Fruit fly (Drosophila melanogaster) whole organism, embryonic: ENCODE data around the gene CG34296.

ENCODE experiments used
- ATbp ChIP-seq: fragments of 200-800 bp; sonication (Bioruptor generic); optimal IDR thresholded peaks from 2 replicates; lab custom pipeline; 2017; ENCODE audit warnings: missing biosample characterization, mild to moderate bottlenecking, missing genetic modification characterization, missing genetic modification reagents
- Ada2b ChIP-seq: fragments of 200-800 bp; sonication (Bioruptor generic); IDR thresholded peaks from 2 replicates; pipeline ENCODE4 v1.3.6; 2022; ENCODE audit warnings: missing biosample characterization, missing genetic modification characterization
- Awh ChIP-seq: fragments of 200-800 bp; sonication (Bioruptor generic); IDR thresholded peaks from 2 replicates; pipeline ENCODE4, ENCODE4 v1.3.6; 2022; ENCODE audit warnings: missing biosample characterization, missing genetic modification characterization
- Bteb2 ChIP-seq: fragments of 200-800 bp; sonication (Bioruptor generic); optimal IDR thresholded peaks from 2 replicates; lab custom pipeline; 2016; ENCODE audit warnings: missing biosample characterization, missing genetic modification characterization
- CG12104 ChIP-seq: fragments of 200-800 bp; sonication (Bioruptor generic); optimal IDR thresholded peaks from 3 replicates; lab custom pipeline; 2016; ENCODE audit warnings: missing biosample characterization, missing genetic modification characterization
- CG13296 ChIP-seq: fragments of 200-800 bp; sonication (Bioruptor generic); optimal IDR thresholded peaks from 3 replicates; lab custom pipeline; 2018; ENCODE audit warnings: missing biosample characterization, mild to moderate bottlenecking, missing genetic modification characterization
- CG13775 ChIP-seq: fragments of 200-800 bp; sonication (Bioruptor generic); optimal IDR thresholded peaks from 3 replicates; lab custom pipeline; 2017; ENCODE audit warnings: missing biosample characterization, mild to moderate bottlenecking, missing genetic modification characterization
- CG13894 ChIP-seq: fragments of 200-800 bp; sonication (Bioruptor generic); optimal IDR thresholded peaks from 3 replicates; lab custom pipeline; 2018; ENCODE audit warnings: missing biosample characterization, mild to moderate bottlenecking, missing genetic modification characterization, moderate library complexity
- CG14014 ChIP-seq: fragments of 200-800 bp; sonication (Bioruptor generic); IDR thresholded peaks from 2 replicates; pipeline ENCODE4 v1.3.6; 2022; ENCODE audit warnings: missing biosample characterization, missing genetic modification characterization
- CG1602 ChIP-seq: fragments of 200-800 bp; sonication (Bioruptor generic); optimal IDR thresholded peaks from 3 replicates; lab custom pipeline; 2016; ENCODE audit warnings: missing biosample characterization, missing genetic modification characterization
- CG33213 ChIP-seq: fragments of 200-800 bp; sonication (Bioruptor generic); optimal IDR thresholded peaks from 3 replicates; lab custom pipeline; 2016; ENCODE audit warnings: missing biosample characterization, missing genetic modification characterization
- CG43689 ChIP-seq: fragments of 200-800 bp; sonication (Bioruptor generic); IDR thresholded peaks from 2 replicates; pipeline ENCODE4 v1.3.6; 2022; ENCODE audit warnings: missing biosample characterization, missing genetic modification characterization
- CG4820 ChIP-seq: fragments of 200-800 bp; sonication (Bioruptor generic); optimal IDR thresholded peaks from 3 replicates; lab custom pipeline; 2016; ENCODE audit warnings: missing biosample characterization, missing genetic modification characterization
- CG6791 ChIP-seq: fragments of 200-800 bp; sonication (Bioruptor generic); IDR thresholded peaks from 3 replicates; pipeline ENCODE4 v1.3.6; 2022; ENCODE audit warnings: missing biosample characterization, missing genetic modification characterization; ENCODE audit not compliant: partially characterized antibody
- CG8765 ChIP-seq: fragments of 200-800 bp; sonication (Bioruptor generic); IDR thresholded peaks from 2 replicates; pipeline ENCODE4 v1.3.6; 2022; ENCODE audit warnings: missing biosample characterization, missing genetic modification characterization
- Dref ChIP-seq: fragments of 200-800 bp; sonication (Bioruptor generic); IDR thresholded peaks from 2 replicates; pipeline ENCODE4 v1.3.6; 2022; ENCODE audit warnings: missing biosample characterization, missing genetic modification characterization
- Lpt ChIP-seq: fragments of >200 bp; optimal IDR thresholded peaks from 2 replicates; lab custom pipeline; 2018; ENCODE audit warnings: missing biosample characterization, missing genetic modification characterization
- Mad ChIP-seq: fragments of 200-800 bp; sonication (Bioruptor generic); optimal IDR thresholded peaks from 2 replicates; lab custom pipeline; 2016; ENCODE audit warnings: missing biosample characterization, missing genetic modification characterization
- Med ChIP-seq: fragments of 200-800 bp; sonication (Bioruptor generic); peaks from one replicate; lab custom pipeline; 2016; ENCODE audit warnings: missing biosample characterization, missing genetic modification characterization, mild to moderate bottlenecking, inconsistent platforms, moderate library complexity
- Sox102F ChIP-seq: fragments of 200-800 bp; sonication (Bioruptor generic); optimal IDR thresholded peaks from 2 replicates; lab custom pipeline; 2018; ENCODE audit warnings: missing biosample characterization, mild to moderate bottlenecking, missing genetic modification characterization, moderate library complexity
- amos ChIP-seq: fragments of 200-800 bp; sonication (Bioruptor generic); IDR thresholded peaks from 2 replicates; pipeline ENCODE4 v1.3.6; 2022; ENCODE audit warnings: missing biosample characterization, missing genetic modification characterization; ENCODE audit not compliant: partially characterized antibody
- ato ChIP-seq: fragments of 200-800 bp; sonication (Bioruptor generic); IDR thresholded peaks from 2 replicates; pipeline ENCODE4 v1.3.6; 2022; ENCODE audit warnings: missing biosample characterization, missing genetic modification characterization; ENCODE audit not compliant: partially characterized antibody
- cato ChIP-seq: fragments of 200-800 bp; sonication (Bioruptor generic); optimal IDR thresholded peaks from 2 replicates; lab custom pipeline; 2016; ENCODE audit warnings: missing biosample characterization, missing genetic modification characterization, borderline replicate concordance
- danr ChIP-seq: fragments of 200-800 bp; sonication (Bioruptor generic); IDR thresholded peaks from 2 replicates; pipeline ENCODE4 v1.3.6; 2022; ENCODE audit warnings: missing biosample characterization, missing genetic modification characterization
- ems ChIP-seq: fragments of 200-800 bp; sonication (Bioruptor generic); optimal IDR thresholded peaks from 3 replicates; lab custom pipeline; 2016; ENCODE audit warnings: missing biosample characterization, missing genetic modification characterization
- exex ChIP-seq: fragments of 200-800 bp; sonication (Bioruptor generic); optimal IDR thresholded peaks from 4 replicates; lab custom pipeline; 2018; ENCODE audit warnings: missing biosample characterization, mild to moderate bottlenecking, missing genetic modification characterization, moderate library complexity
- fd3F ChIP-seq: fragments of 200-800 bp; sonication (Bioruptor generic); optimal IDR thresholded peaks from 2 replicates; lab custom pipeline; 2018; ENCODE audit warnings: missing biosample characterization, mild to moderate bottlenecking, missing genetic modification characterization, moderate library complexity
- gro ChIP-seq: fragments of 200-800 bp; sonication (Bioruptor generic); optimal IDR thresholded peaks from 2 replicates; lab custom pipeline; 2016; ENCODE audit warnings: missing biosample characterization, missing genetic modification characterization
- hbn ChIP-seq: fragments of 200-800 bp; sonication (Bioruptor generic); IDR thresholded peaks from 2 replicates; pipeline ENCODE4 v1.3.6; 2022; ENCODE audit warnings: missing biosample characterization, missing genetic modification characterization; ENCODE audit not compliant: partially characterized antibody
- her ChIP-seq: fragments of 200-800 bp; sonication (Bioruptor generic); optimal IDR thresholded peaks from 2 replicates; lab custom pipeline; 2016; ENCODE audit warnings: missing biosample characterization, missing genetic modification characterization
- peb ChIP-seq: fragments of 200-800 bp; sonication (Bioruptor generic); IDR thresholded peaks from 2 replicates; pipeline ENCODE4 v1.3.6; 2022; ENCODE audit warnings: missing biosample characterization, missing genetic modification characterization
- phol ChIP-seq: fragments of 200-800 bp; sonication (Bioruptor generic); optimal IDR thresholded peaks from 3 replicates; lab custom pipeline; 2018; ENCODE audit warnings: missing biosample characterization, mild to moderate bottlenecking, missing genetic modification characterization, moderate library complexity
- run ChIP-seq: fragments of 200-800 bp; sonication (Bioruptor generic); optimal IDR thresholded peaks from 3 replicates; lab custom pipeline; 2018; ENCODE audit warnings: missing biosample characterization, mild to moderate bottlenecking, missing genetic modification characterization
- sens ChIP-seq: fragments of 200-800 bp; sonication (Bioruptor generic); peaks from one replicate; lab custom pipeline; 2016; ENCODE audit warnings: missing biosample characterization, missing genetic modification characterization
- stwl ChIP-seq: fragments of 200-800 bp; sonication (Bioruptor generic); optimal IDR thresholded peaks from 3 replicates; lab custom pipeline; 2018; ENCODE audit warnings: missing biosample characterization, mild to moderate bottlenecking, missing genetic modification characterization, moderate library complexity
- sug ChIP-seq: fragments of 200-800 bp; optimal IDR thresholded peaks from 2 replicates; lab custom pipeline; 2019; ENCODE audit warnings: missing biosample characterization, mild to moderate bottlenecking, missing genetic modification characterization, moderate library complexity
- tll ChIP-seq, 2 experiments: fragments of 200-800 bp in 1 of 2; fragments of >200 bp in 1 of 2; sonication (Bioruptor generic) in 1 of 2; optimal IDR thresholded peaks; 2 replicates each; lab custom pipeline; 2017 to 2019; ENCODE audit warnings: missing biosample characterization in 2 of 2, missing genetic modification characterization in 2 of 2, mild to moderate bottlenecking in 1 of 2, moderate library complexity in 1 of 2
- trem ChIP-seq: fragments of 200-800 bp; optimal IDR thresholded peaks from 3 replicates; lab custom pipeline; 2019; ENCODE audit warnings: missing biosample characterization, mild to moderate bottlenecking, missing genetic modification characterization, moderate library complexity
- zf30C ChIP-seq: fragments of 200-800 bp; sonication (Bioruptor generic); optimal IDR thresholded peaks from 3 replicates; lab custom pipeline; 2018; ENCODE audit warnings: missing biosample characterization, mild to moderate bottlenecking, missing genetic modification characterization

The CG34296 gene

DNA sequence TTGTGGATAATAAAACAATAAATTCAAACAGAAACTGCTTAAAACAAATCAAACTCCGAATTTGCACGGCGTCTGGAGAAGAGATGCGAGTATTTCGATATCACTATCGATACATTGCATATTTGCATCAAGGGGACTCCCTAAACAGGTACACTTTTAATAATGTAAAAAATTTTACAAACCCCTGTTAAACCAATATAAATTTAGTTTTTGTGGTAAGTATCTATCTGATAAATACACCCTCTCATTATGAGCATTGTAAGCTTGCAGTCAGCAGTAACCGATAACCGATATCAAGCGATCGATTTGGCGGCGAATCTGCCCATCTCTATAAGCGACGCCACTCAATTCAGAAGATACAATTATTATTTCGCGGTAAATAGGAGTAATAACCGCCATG, 47.0 kb upstream of the CG34296 start, which contains the start of the genes Bub3 and Cap-D2 (continued):
- peak; percentile 62 for TF ChIP-seq Bteb2 (GFP tag; lab: Kevin White, UChicago)
- peak; percentile 74 for TF ChIP-seq CG1602 (GFP tag; lab: Kevin White, UChicago)
- peak; percentile 61 for TF ChIP-seq Mad (GFP tag; lab: Kevin White, UChicago)
- no peak for TF ChIP-seq gro
- no peak for TF ChIP-seq zf30C (GFP tag; lab: Kevin White, UChicago)
- TF ChIP-seq phol: peak; percentile 83
- TF ChIP-seq CG4820 (GFP tag; lab: Kevin White, UChicago): peak; percentile 77
- peak; percentile 79 for TF ChIP-seq CG14014 (GFP tag; lab: Robert Waterston, UW)
- peak; percentile 70 for TF ChIP-seq amos (GFP tag; lab: Robert Waterston, UW)
- peak; percentile 43; the same call in 1 of the 2 replicates for TF ChIP-seq ato
- TF ChIP-seq CG8765: peak; percentile 43; the same call in 1 of the 2 replicates
- TF ChIP-seq stwl (tag; lab: Kevin White, UChicago): peak; percentile 71
- TF ChIP-seq Awh: no peak
- TF ChIP-seq Sox102F (GFP tag; lab: Kevin White, UChicago): peak; percentile 71
- peak; percentile 87 for TF ChIP-seq trem (tag; lab: Kevin White, UChicago)
- TF ChIP-seq hbn (GFP tag; lab: Robert Waterston, UW): peak; percentile 85
- TF ChIP-seq Med: peak; percentile 95
- no peak for TF ChIP-seq fd3F (GFP tag; lab: Kevin White, UChicago)
- no peak for TF ChIP-seq ATbp (GFP tag; lab: Kevin White, UChicago)
- TF ChIP-seq run (tag; lab: Kevin White, UChicago): no peak
- peak; percentile 56 for TF ChIP-seq cato
- peak; percentile 71 for TF ChIP-seq CG33213 (GFP tag; lab: Kevin White, UChicago)
- peak; percentile 73 for TF ChIP-seq CG13775
- no peak for TF ChIP-seq CG13296 (GFP tag; lab: Kevin White, UChicago)
- 0 out of 2 replicates have a peak, but pooled peaks have one; percentile 12 for TF ChIP-seq danr (GFP tag; lab: Robert Waterston, UW)
- TF ChIP-seq CG43689 (GFP tag; lab: Robert Waterston, UW): no peak
- TF ChIP-seq ems (GFP tag; lab: Kevin White, UChicago): peak; percentile 79
- TF ChIP-seq Ada2b: peak; percentile 72
- TF ChIP-seq Dref (GFP tag; lab: Robert Waterston, UW): peak; percentile 76
- TF ChIP-seq CG6791 (GFP tag; lab: Robert Waterston, UW): peak; percentile 75
- TF ChIP-seq tll (GFP tag; optimal IDR thresholded peaks at IDR 0.05; lab: Kevin White, UChicago): no peak
- peak; percentile 55 for TF ChIP-seq her (GFP tag; lab: Kevin White, UChicago)
- TF ChIP-seq, all 482 proteins: peak for 300

DNA sequence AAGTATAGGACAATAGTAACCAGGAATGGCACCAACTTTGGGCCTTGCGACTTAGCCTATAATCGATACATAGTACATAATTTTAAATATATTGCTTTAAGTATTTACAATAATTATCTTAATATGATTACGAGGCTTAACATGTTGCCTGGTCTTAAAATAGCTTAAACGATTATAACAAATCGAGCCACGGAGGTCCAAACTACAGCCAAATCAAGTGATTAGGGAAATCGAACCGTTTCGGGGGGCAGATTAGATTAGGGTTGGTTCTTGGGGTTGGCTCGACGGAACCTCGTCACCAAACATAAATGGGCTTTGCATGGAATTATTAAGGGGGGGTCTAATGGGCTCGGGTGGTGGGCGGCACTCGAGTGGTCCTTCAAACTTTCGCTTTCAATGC, 41.1 kb upstream of the CG34296 start:
- TF ChIP-seq sens: peak; percentile 11
- peak; percentile 11 for TF ChIP-seq CG13894 (tag; lab: Kevin White, UChicago)
- peak; percentile 78 for TF ChIP-seq exex (tag; lab: Kevin White, UChicago)
- TF ChIP-seq Lpt: no peak
- TF ChIP-seq peb (GFP tag; lab: Robert Waterston, UW): no peak
- no peak for TF ChIP-seq CG12104
- peak; percentile 55 for TF ChIP-seq sug (tag; lab: Kevin White, UChicago)
